Worm (Caenorhabditis elegans) whole organism, L3 larva: ENCODE results near the gene F16G10.1.

Source experiments
- R02D3.7 ChIP-seq: fragments of 150-350 bp; optimal IDR thresholded peaks from 2 replicates; lab custom pipeline; 2014; ENCODE audit warnings: missing biosample characterization, missing genetic modification characterization
- ZK546.5 ChIP-seq: sonication (generic microtip); optimal IDR thresholded peaks from 2 replicates; lab custom pipeline; 2017; ENCODE audit warnings: missing biosample characterization, missing genetic modification characterization
- aly-2 ChIP-seq: fragments of 150-350 bp; optimal IDR thresholded peaks from 2 replicates; lab custom pipeline; 2014; ENCODE audit warnings: missing biosample characterization, missing genetic modification characterization
- ama-1 ChIP-seq: fragments of 150-350 bp; optimal IDR thresholded peaks from 2 replicates; lab custom pipeline; 2018
- ceh-16 ChIP-seq: sonication (generic microtip); optimal IDR thresholded peaks from 2 replicates; lab custom pipeline; 2017; ENCODE audit warnings: missing biosample characterization, missing genetic modification characterization
- ceh-28 ChIP-seq: fragments of 150-350 bp; optimal IDR thresholded peaks from 2 replicates; lab custom pipeline; 2014; ENCODE audit warnings: missing biosample characterization, missing genetic modification reagents, missing genetic modification characterization
- ceh-9 ChIP-seq: sonication (generic microtip); optimal IDR thresholded peaks from 2 replicates; lab custom pipeline; 2018; ENCODE audit warnings: missing biosample characterization, missing genetic modification characterization
- daf-12 ChIP-seq: fragments of 150-350 bp; optimal IDR thresholded peaks from 2 replicates; lab custom pipeline; 2014; ENCODE audit warnings: missing biosample characterization, missing genetic modification reagents, missing genetic modification characterization
- egl-27 ChIP-seq: sonication (generic microtip); optimal IDR thresholded peaks from 4 replicates; lab custom pipeline; 2017; ENCODE audit warnings: missing biosample characterization, missing genetic modification reagents, missing genetic modification characterization
- egl-5 ChIP-seq: fragments of 150-350 bp; optimal IDR thresholded peaks from 2 replicates; lab custom pipeline; 2017; ENCODE audit warnings: missing biosample characterization, missing genetic modification reagents, missing genetic modification characterization, inconsistent platforms
- elt-1 ChIP-seq: fragments of 150-350 bp; optimal IDR thresholded peaks from 2 replicates; lab custom pipeline; 2014; ENCODE audit warnings: missing biosample characterization, missing genetic modification characterization
- elt-2 ChIP-seq: sonication (generic microtip); optimal IDR thresholded peaks from 2 replicates; lab custom pipeline; 2016; ENCODE audit warnings: missing genetic modification reagents, mild to moderate bottlenecking, missing genetic modification characterization, missing compliant biosample characterization
- elt-3 ChIP-seq, 3 experiments: fragments of 150-350 bp in 1 of 3; sonication (generic microtip) in 2 of 3; optimal IDR thresholded peaks; 2 replicates in 2 of 3; 4 replicates in 1 of 3; lab custom pipeline; 2014 to 2017; ENCODE audit warnings: missing biosample characterization in 3 of 3, missing genetic modification characterization in 3 of 3
- eor-1 ChIP-seq, 2 experiments: fragments of 150-350 bp; optimal IDR thresholded peaks; 2 replicates each; lab custom pipeline; 2014 to 2018; ENCODE audit warnings: missing biosample characterization in 2 of 2, missing genetic modification characterization in 2 of 2
- fkh-2 ChIP-seq: fragments of 150-350 bp; optimal IDR thresholded peaks from 2 replicates; lab custom pipeline; 2014; ENCODE audit warnings: missing biosample characterization, missing genetic modification reagents, missing genetic modification characterization
- fos-1 ChIP-seq: fragments of 150-350 bp; optimal IDR thresholded peaks from 2 replicates; lab custom pipeline; 2014; ENCODE audit warnings: missing biosample characterization, missing genetic modification characterization
- mdl-1 ChIP-seq: fragments of 150-350 bp; optimal IDR thresholded peaks from 2 replicates; lab custom pipeline; 2014; ENCODE audit warnings: missing biosample characterization, missing genetic modification characterization
- nfya-1 ChIP-seq: sonication (generic microtip); optimal IDR thresholded peaks from 2 replicates; lab custom pipeline; 2017; ENCODE audit warnings: missing genetic modification characterization, mild to moderate bottlenecking, missing compliant biosample characterization, antibody characterized with exemption, moderate library complexity; ENCODE audit not compliant: insufficient read depth
- nhr-12 ChIP-seq: fragments of 150-350 bp; optimal IDR thresholded peaks from 2 replicates; lab custom pipeline; 2014; ENCODE audit warnings: missing biosample characterization, missing genetic modification characterization
- nhr-23 ChIP-seq: fragments of 150-350 bp; optimal IDR thresholded peaks from 2 replicates; lab custom pipeline; 2014; ENCODE audit warnings: missing biosample characterization, missing genetic modification reagents, missing genetic modification characterization
- nhr-237 ChIP-seq: fragments of 150-350 bp; optimal IDR thresholded peaks from 2 replicates; lab custom pipeline; 2014; ENCODE audit warnings: missing biosample characterization, missing genetic modification characterization
- nhr-25 ChIP-seq: sonication (generic microtip); optimal IDR thresholded peaks from 2 replicates; lab custom pipeline; 2017; ENCODE audit warnings: missing biosample characterization, missing genetic modification characterization
- nhr-28 ChIP-seq: fragments of 150-350 bp; optimal IDR thresholded peaks from 2 replicates; lab custom pipeline; 2014; ENCODE audit warnings: missing biosample characterization, missing genetic modification characterization
- nhr-43 ChIP-seq: sonication (generic microtip); optimal IDR thresholded peaks from 2 replicates; lab custom pipeline; 2016; ENCODE audit warnings: mild to moderate bottlenecking, missing genetic modification characterization, missing compliant biosample characterization; ENCODE audit not compliant: poor library complexity, severe bottlenecking
- nhr-67 ChIP-seq: fragments of 150-350 bp; optimal IDR thresholded peaks from 2 replicates; lab custom pipeline; 2014; ENCODE audit warnings: missing biosample characterization, missing genetic modification characterization
- nhr-77 ChIP-seq: fragments of 150-350 bp; optimal IDR thresholded peaks from 2 replicates; lab custom pipeline; 2014; ENCODE audit warnings: missing biosample characterization, missing genetic modification characterization
- pha-4 ChIP-seq: fragments of 150-350 bp; optimal IDR thresholded peaks from 2 replicates; lab custom pipeline; 2014; ENCODE audit warnings: missing biosample characterization, missing genetic modification reagents, missing genetic modification characterization
- pqm-1 ChIP-seq: fragments of 150-350 bp; optimal IDR thresholded peaks from 2 replicates; lab custom pipeline; 2017; ENCODE audit warnings: missing biosample characterization, missing genetic modification characterization, inconsistent platforms
- sea-2 ChIP-seq: fragments of 150-350 bp; sonication (generic microtip); optimal IDR thresholded peaks from 4 replicates; lab custom pipeline; 2014; ENCODE audit warnings: missing biosample characterization, missing genetic modification reagents, missing genetic modification characterization
- skn-1 ChIP-seq: fragments of 150-350 bp; optimal IDR thresholded peaks from 2 replicates; lab custom pipeline; 2014; ENCODE audit warnings: missing biosample characterization, missing genetic modification characterization
- snpc-4 ChIP-seq: fragments of 150-350 bp; optimal IDR thresholded peaks from 2 replicates; lab custom pipeline; 2014; ENCODE audit warnings: missing biosample characterization, missing genetic modification characterization
- unc-39 ChIP-seq: sonication (generic microtip); optimal IDR thresholded peaks from 4 replicates; lab custom pipeline; 2017; ENCODE audit warnings: missing biosample characterization, missing genetic modification characterization
- unc-62 ChIP-seq: fragments of 150-350 bp; sonication (generic microtip); optimal IDR thresholded peaks from 4 replicates; lab custom pipeline; 2014; ENCODE audit warnings: missing biosample characterization, missing genetic modification reagents, missing genetic modification characterization
- ztf-11 ChIP-seq: fragments of 150-350 bp; optimal IDR thresholded peaks from 2 replicates; lab custom pipeline; 2014; ENCODE audit warnings: missing biosample characterization, missing genetic modification characterization
- ztf-4 ChIP-seq: fragments of 150-350 bp; optimal IDR thresholded peaks from 2 replicates; lab custom pipeline; 2014; ENCODE audit warnings: missing biosample characterization, missing genetic modification characterization

The F16G10.1 gene

ce11 chrII:2435566-2435965 is 31.5 kb downstream of the F16G10.1 start:
- TF ChIP-seq sea-2 (GFP tag; lab: Kevin White, UChicago) = no peak
- TF ChIP-seq elt-3 (tag; optimal IDR thresholded peaks at IDR 0.05; lab: Kevin White, UChicago) = peak in 1 of 3 experiments; percentile 34

- TF ChIP-seq fkh-2 = no peak
- TF ChIP-seq nhr-28 = no peak
- no peak for TF ChIP-seq eor-1 (tag; optimal IDR thresholded peaks at IDR 0.05; lab: Kevin White, UChicago)
- TF ChIP-seq unc-62 (GFP tag; lab: Kevin White, UChicago) = no peak
- TF ChIP-seq ztf-4 = no peak
- TF ChIP-seq elt-2 (tag; lab: Kevin White, UChicago) = no peak
- TF ChIP-seq nhr-23 (tag; lab: Kevin White, UChicago) = peak; percentile 3
- no peak for TF ChIP-seq ama-1 (lab: Kevin White, UChicago)
- TF ChIP-seq elt-1 = peak; percentile 85
- TF ChIP-seq nhr-12 (tag; lab: Kevin White, UChicago) = no peak
- peak; percentile 1 for TF ChIP-seq nhr-25 (tag; lab: Kevin White, UChicago)
- no peak for TF ChIP-seq aly-2 (tag; lab: Kevin White, UChicago)
- TF ChIP-seq pha-4 (tag; lab: Kevin White, UChicago) = no peak
- no peak for TF ChIP-seq ceh-28
- peak; percentile 55 for TF ChIP-seq ceh-16
- TF ChIP-seq ceh-9 = no peak
- no peak for TF ChIP-seq egl-27 (tag; lab: Kevin White, UChicago)
Observed at ce11 chrII:2436757-2437156, 32.7 kb downstream of the F16G10.1 start.

- TF ChIP-seq ama-1 (lab: Kevin White, UChicago) (no peak), fos-1 (tag; lab: Kevin White, UChicago) (no peak), pqm-1 (tag; lab: Kevin White, UChicago) (peak; percentile 34), sea-2 (GFP tag; lab: Kevin White, UChicago) (no peak), elt-2 (tag; lab: Kevin White, UChicago) (peak; percentile 75), ztf-11 (tag; lab: Kevin White, UChicago) (no peak)
- TF ChIP-seq, all 47 proteins: peak for 2
Observed at ce11 chrII:2438180-2438579, 34.1 kb downstream of the F16G10.1 start.

ce11 chrII:2438944-2439343 is 34.9 kb downstream of the F16G10.1 start:
- TF ChIP-seq nhr-77 (no peak), pqm-1 (tag; lab: Kevin White, UChicago) (no peak), snpc-4 (tag; lab: Kevin White, UChicago) (no peak), mdl-1 (tag; lab: Kevin White, UChicago) (no peak), unc-39 (no peak), skn-1 (tag; lab: Kevin White, UChicago) (no peak), nhr-67 (tag; lab: Kevin White, UChicago) (no peak), nfya-1 (tag; lab: Kevin White, UChicago) (no peak), egl-27 (tag; lab: Kevin White, UChicago) (no peak), elt-3 (tag; optimal IDR thresholded peaks at IDR 0.05; lab: Kevin White, UChicago) (no peak), fkh-2 (no peak), ceh-16 (no peak), fos-1 (tag; lab: Kevin White, UChicago) (no peak), nhr-43 (tag; lab: Kevin White, UChicago) (no peak), egl-5 (tag; lab: Kevin White, UChicago) (no peak), ZK546.5 (tag; lab: Kevin White, UChicago) (no peak), daf-12 (no peak), nhr-12 (tag; lab: Kevin White, UChicago) (no peak)

- TF ChIP-seq R02D3.7 (tag; lab: Kevin White, UChicago) (no peak), skn-1 (tag; lab: Kevin White, UChicago) (no peak), ceh-28 (no peak), unc-39 (no peak), nhr-237 (tag; lab: Kevin White, UChicago) (no peak)
Observed at ce11 chrII:2440312-2440711, 36.2 kb downstream of the F16G10.1 start.
